Fruit fly (Drosophila melanogaster) whole organism, embryonic: ENCODE data around the gene Prosalpha6T.

Experiments
- Abd-B ChIP-seq: fragments of 200-800 bp; sonication (Bioruptor generic); optimal IDR thresholded peaks from 2 replicates; lab custom pipeline; 2018; ENCODE audit warnings: missing biosample characterization, mild to moderate bottlenecking, missing genetic modification characterization, moderate library complexity
- CG10959 ChIP-seq: fragments of 200-800 bp; sonication (Bioruptor generic); IDR thresholded peaks from 2 replicates; pipeline ENCODE4 v1.3.6; 2022; ENCODE audit warnings: missing biosample characterization, missing genetic modification characterization
- CG11085 ChIP-seq: fragments of 200-800 bp; sonication (Bioruptor generic); IDR thresholded peaks from 2 replicates; pipeline ENCODE4 v1.3.6; 2022; ENCODE audit warnings: missing biosample characterization, missing genetic modification characterization
- CG13123 ChIP-seq: fragments of 200-800 bp; sonication (Bioruptor generic); optimal IDR thresholded peaks from 2 replicates; lab custom pipeline; 2016; ENCODE audit warnings: missing biosample characterization, missing genetic modification characterization
- CG13775 ChIP-seq: fragments of 200-800 bp; sonication (Bioruptor generic); optimal IDR thresholded peaks from 3 replicates; lab custom pipeline; 2017; ENCODE audit warnings: missing biosample characterization, mild to moderate bottlenecking, missing genetic modification characterization
- CG14667 ChIP-seq: fragments of 200-800 bp; sonication (Bioruptor generic); IDR thresholded peaks from 2 replicates; pipeline ENCODE4 v1.3.6; 2022; ENCODE audit warnings: missing biosample characterization, missing genetic modification characterization
- CG14860 ChIP-seq: fragments of 200-800 bp; sonication (Bioruptor generic); IDR thresholded peaks from 3 replicates; pipeline ENCODE4 v1.3.6; 2022; ENCODE audit warnings: missing biosample characterization, missing genetic modification characterization; ENCODE audit not compliant: partially characterized antibody
- CG15011 ChIP-seq: fragments of 200-800 bp; sonication (Bioruptor generic); optimal IDR thresholded peaks from 3 replicates; lab custom pipeline; 2018; ENCODE audit warnings: missing biosample characterization, mild to moderate bottlenecking, missing genetic modification characterization
- CG15269 ChIP-seq: fragments of 200-800 bp; sonication (Bioruptor generic); optimal IDR thresholded peaks from 2 replicates; lab custom pipeline; 2018; ENCODE audit warnings: missing biosample characterization, mild to moderate bottlenecking, missing genetic modification characterization, moderate library complexity
- CG1602 ChIP-seq: fragments of 200-800 bp; sonication (Bioruptor generic); optimal IDR thresholded peaks from 3 replicates; lab custom pipeline; 2016; ENCODE audit warnings: missing biosample characterization, missing genetic modification characterization
- CG16813 ChIP-seq: fragments of 200-800 bp; sonication (Bioruptor generic); IDR thresholded peaks from 3 replicates; pipeline ENCODE4 v1.3.6; 2022; ENCODE audit warnings: missing biosample characterization, missing genetic modification characterization; ENCODE audit not compliant: partially characterized antibody
- CG17186 ChIP-seq: fragments of 200-800 bp; sonication (Bioruptor generic); optimal IDR thresholded peaks from 3 replicates; lab custom pipeline; 2017; ENCODE audit warnings: missing biosample characterization, missing genetic modification reagents, missing genetic modification characterization
- CG17361 ChIP-seq: fragments of 200-800 bp; sonication (Bioruptor generic); IDR thresholded peaks from 3 replicates; pipeline ENCODE4 v1.3.6; 2022; ENCODE audit warnings: missing biosample characterization, missing genetic modification characterization
- CG17612 ChIP-seq: fragments of 200-800 bp; sonication (Bioruptor generic); IDR thresholded peaks from 2 replicates; pipeline ENCODE4 v1.3.6; 2022; ENCODE audit warnings: missing biosample characterization, missing genetic modification characterization
- CG18262 ChIP-seq: fragments of 200-800 bp; optimal IDR thresholded peaks from 3 replicates; lab custom pipeline; 2019; ENCODE audit warnings: missing biosample characterization, mild to moderate bottlenecking, missing genetic modification characterization, moderate library complexity
- CG18619 ChIP-seq: fragments of 200-800 bp; sonication (Bioruptor generic); optimal IDR thresholded peaks from 3 replicates; lab custom pipeline; 2017; ENCODE audit warnings: missing biosample characterization, mild to moderate bottlenecking, missing genetic modification characterization
- CG2116 ChIP-seq: fragments of 200-800 bp; sonication (Bioruptor generic); optimal IDR thresholded peaks from 3 replicates; lab custom pipeline; 2018; ENCODE audit warnings: missing biosample characterization, mild to moderate bottlenecking, missing genetic modification characterization
- CG32772 ChIP-seq: fragments of 200-800 bp; sonication (Bioruptor generic); IDR thresholded peaks from 2 replicates; pipeline ENCODE4 v1.3.6; 2022; ENCODE audit warnings: missing biosample characterization, missing genetic modification characterization
- CG33213 ChIP-seq: fragments of 200-800 bp; sonication (Bioruptor generic); optimal IDR thresholded peaks from 3 replicates; lab custom pipeline; 2016; ENCODE audit warnings: missing biosample characterization, missing genetic modification characterization
- CG3847 ChIP-seq: fragments of 200-800 bp; sonication (Bioruptor generic); IDR thresholded peaks from 2 replicates; pipeline ENCODE4 v1.3.6; 2022; ENCODE audit warnings: missing biosample characterization, missing genetic modification characterization
- CG4360 ChIP-seq: fragments of 200-800 bp; sonication (Bioruptor generic); IDR thresholded peaks from 2 replicates; pipeline ENCODE4 v1.3.6; 2022; ENCODE audit warnings: missing biosample characterization, missing genetic modification characterization
- CG4820 ChIP-seq: fragments of 200-800 bp; sonication (Bioruptor generic); optimal IDR thresholded peaks from 3 replicates; lab custom pipeline; 2016; ENCODE audit warnings: missing biosample characterization, missing genetic modification characterization
- CG4854 ChIP-seq: fragments of 200-800 bp; sonication (Bioruptor generic); optimal IDR thresholded peaks from 2 replicates; lab custom pipeline; 2016; ENCODE audit warnings: missing biosample characterization, missing genetic modification characterization, inconsistent platforms
- CG5953 ChIP-seq: fragments of 200-800 bp; sonication (Bioruptor generic); IDR thresholded peaks from 2 replicates; pipeline ENCODE4 v1.3.6; 2022; ENCODE audit warnings: missing biosample characterization, missing genetic modification characterization
- CG8281 ChIP-seq: fragments of 200-800 bp; sonication (Bioruptor generic); optimal IDR thresholded peaks from 2 replicates; lab custom pipeline; 2018; ENCODE audit warnings: missing biosample characterization, mild to moderate bottlenecking, missing genetic modification characterization, moderate library complexity
- Chrac-16 ChIP-seq: fragments of 200-800 bp; sonication (Bioruptor generic); optimal IDR thresholded peaks from 3 replicates; lab custom pipeline; 2016; ENCODE audit warnings: missing biosample characterization, missing genetic modification characterization
- CkIIα-i1 ChIP-seq: fragments of 200-800 bp; sonication (Bioruptor generic); IDR thresholded peaks from 2 replicates; pipeline ENCODE4 v1.3.6; 2022; ENCODE audit warnings: missing biosample characterization, missing genetic modification characterization
- CoRest ChIP-seq: fragments of 200-800 bp; sonication (Bioruptor generic); optimal IDR thresholded peaks from 3 replicates; lab custom pipeline; 2018; ENCODE audit warnings: missing biosample characterization, mild to moderate bottlenecking, missing genetic modification characterization, moderate library complexity
- E2f2 ChIP-seq: fragments of 200-800 bp; sonication (Bioruptor generic); IDR thresholded peaks from 2 replicates; pipeline ENCODE4 v1.3.6; 2022; ENCODE audit warnings: missing biosample characterization, missing genetic modification characterization
- H15 ChIP-seq: fragments of 200-800 bp; sonication (Bioruptor generic); IDR thresholded peaks from 3 replicates; pipeline ENCODE4 v1.3.6; 2022; ENCODE audit warnings: missing biosample characterization, missing genetic modification characterization
- HLH3B ChIP-seq: fragments of 200-800 bp; sonication (Bioruptor generic); IDR thresholded peaks from 2 replicates; pipeline ENCODE4 v1.3.6; 2022; ENCODE audit warnings: missing biosample characterization, missing genetic modification characterization
- Hsf ChIP-seq: fragments of 200-800 bp; sonication (Bioruptor generic); optimal IDR thresholded peaks from 3 replicates; lab custom pipeline; 2016; ENCODE audit warnings: missing biosample characterization, missing genetic modification characterization
- Nf-YA ChIP-seq: fragments of 200-800 bp; sonication (Bioruptor generic); IDR thresholded peaks from 2 replicates; pipeline ENCODE4 v1.3.6; 2022; ENCODE audit warnings: missing biosample characterization, missing genetic modification characterization
- NfI ChIP-seq: fragments of 200-800 bp; sonication (Bioruptor generic); optimal IDR thresholded peaks from 3 replicates; lab custom pipeline; 2018; ENCODE audit warnings: missing biosample characterization, mild to moderate bottlenecking, missing genetic modification characterization, moderate library complexity
- PHDP ChIP-seq: fragments of 200-800 bp; sonication (Bioruptor generic); optimal IDR thresholded peaks from 3 replicates; lab custom pipeline; 2018; ENCODE audit warnings: missing biosample characterization, mild to moderate bottlenecking, missing genetic modification characterization, moderate library complexity
- Ravus ChIP-seq: fragments of 200-800 bp; sonication (Bioruptor generic); IDR thresholded peaks from 2 replicates; pipeline ENCODE4 v1.3.6; 2022; ENCODE audit warnings: missing biosample characterization, missing genetic modification characterization
- chm ChIP-seq: fragments of 200-800 bp; sonication (Bioruptor generic); IDR thresholded peaks from 2 replicates; pipeline ENCODE4 v1.3.6; 2022; ENCODE audit warnings: missing biosample characterization, missing genetic modification characterization
- chn ChIP-seq: fragments of 200-800 bp; sonication (Bioruptor generic); optimal IDR thresholded peaks from 2 replicates; lab custom pipeline; 2016; ENCODE audit warnings: missing biosample characterization, missing genetic modification characterization
- ci ChIP-seq: fragments of 200-800 bp; sonication (Bioruptor generic); IDR thresholded peaks from 3 replicates; pipeline ENCODE4 v1.3.6; 2022; ENCODE audit warnings: missing biosample characterization, missing genetic modification characterization
- dysf ChIP-seq: fragments of 200-800 bp; sonication (Bioruptor generic); IDR thresholded peaks from 3 replicates; pipeline ENCODE4 v1.3.6; 2022; ENCODE audit warnings: missing biosample characterization, missing genetic modification characterization
- fu2 ChIP-seq: fragments of 200-800 bp; sonication (Bioruptor generic); optimal IDR thresholded peaks from 2 replicates; lab custom pipeline; 2016; ENCODE audit warnings: missing biosample characterization, missing genetic modification characterization
- hb ChIP-seq: fragments of 200-800 bp; sonication (Bioruptor generic); IDR thresholded peaks from 3 replicates; pipeline ENCODE4 v1.3.6; 2022; ENCODE audit warnings: missing biosample characterization, missing genetic modification characterization; ENCODE audit not compliant: partially characterized antibody
- lola ChIP-seq, 3 experiments: fragments of >200 bp in 2 of 3; fragments of 200-800 bp in 1 of 3; sonication (Bioruptor generic) in 1 of 3; optimal IDR thresholded peaks; 2 replicates each; lab custom pipeline; 2017 to 2019; ENCODE audit warnings: missing biosample characterization in 3 of 3, missing genetic modification characterization in 3 of 3, mild to moderate bottlenecking in 1 of 3, moderate library complexity in 1 of 3
- luna ChIP-seq: fragments of 200-800 bp; sonication (Bioruptor generic); optimal IDR thresholded peaks from 2 replicates; lab custom pipeline; 2016; ENCODE audit warnings: missing biosample characterization, missing genetic modification characterization
- rib ChIP-seq: fragments of 200-800 bp; sonication (Bioruptor generic); IDR thresholded peaks from 2 replicates; pipeline ENCODE4 v1.3.6; 2022; ENCODE audit warnings: missing biosample characterization, missing genetic modification characterization
- run ChIP-seq: fragments of 200-800 bp; sonication (Bioruptor generic); optimal IDR thresholded peaks from 3 replicates; lab custom pipeline; 2018; ENCODE audit warnings: missing biosample characterization, mild to moderate bottlenecking, missing genetic modification characterization
- shn ChIP-seq: fragments of 200-800 bp; sonication (Bioruptor generic); optimal IDR thresholded peaks from 3 replicates; lab custom pipeline; 2016; ENCODE audit warnings: missing biosample characterization, missing genetic modification characterization
- ttk ChIP-seq: fragments of 200-800 bp; sonication (Bioruptor generic); IDR thresholded peaks from 2 replicates; pipeline ENCODE4 v2.1.2; 2022; ENCODE audit warnings: missing biosample characterization, missing genetic modification characterization
- tx ChIP-seq: fragments of 200-800 bp; sonication (Bioruptor generic); optimal IDR thresholded peaks from 2 replicates; lab custom pipeline; 2016; ENCODE audit warnings: missing biosample characterization, missing genetic modification characterization
- usp ChIP-seq: fragments of >200 bp; optimal IDR thresholded peaks from 2 replicates; lab custom pipeline; 2017; ENCODE audit warnings: missing biosample characterization, missing genetic modification characterization
- zfh2 ChIP-seq: fragments of 200-800 bp; sonication (Bioruptor generic); optimal IDR thresholded peaks from 2 replicates; lab custom pipeline; 2016; ENCODE audit warnings: missing biosample characterization, missing genetic modification characterization

The Prosalpha6T gene

dm6 chr2L:13222225-13222648, 9.6 kb upstream of the Prosalpha6T start, which contains the start of the genes Ski6 and CG16812:
Gene Ski6 (minus strand): TSS chr2L:13222429.
Gene CG16812 (plus strand): TSS chr2L:13222587.
- TF ChIP-seq CG17186 (GFP tag; lab: Kevin White, UChicago) = no peak
- TF ChIP-seq CG4360 (GFP tag; lab: Robert Waterston, UW) = no peak
- TF ChIP-seq CG8281 (tag; lab: Kevin White, UChicago) = no peak
- TF ChIP-seq zfh2 (GFP tag; lab: Kevin White, UChicago) = peak; percentile 15
- TF ChIP-seq CG15011 (GFP tag; lab: Kevin White, UChicago) = no peak
- peak; percentile 84 for TF ChIP-seq CG17361 (GFP tag; lab: Robert Waterston, UW)
- peak; percentile 81 for TF ChIP-seq CoRest (tag; lab: Kevin White, UChicago)
- no peak for TF ChIP-seq shn (GFP tag; lab: Kevin White, UChicago)
- TF ChIP-seq CG5953 (GFP tag; lab: Robert Waterston, UW) = no peak
- TF ChIP-seq lola (GFP tag; optimal IDR thresholded peaks at IDR 0.05; lab: Kevin White, UChicago) = peak in 1 of 3 experiments; percentile 71
- peak; percentile 83 for TF ChIP-seq CG15269 (tag; lab: Kevin White, UChicago)
- no peak for TF ChIP-seq CG4854
- peak; percentile 62 for TF ChIP-seq Hsf (GFP tag; lab: Kevin White, UChicago)
- TF ChIP-seq CG33213 (GFP tag; lab: Kevin White, UChicago) = peak; percentile 33
- no peak; the same call in 1 of the 2 replicates for TF ChIP-seq Ravus (GFP tag; lab: Robert Waterston, UW)
- TF ChIP-seq E2f2 = peak; percentile 58; the same call in 1 of the 2 replicates
- TF ChIP-seq CG14667 (GFP tag; lab: Robert Waterston, UW) = no peak; the same call in 1 of the 2 replicates
- no peak for TF ChIP-seq CG10959
- no peak for TF ChIP-seq chm (GFP tag; lab: Robert Waterston, UW)
- no peak for TF ChIP-seq luna (GFP tag; lab: Kevin White, UChicago)
- TF ChIP-seq CG1602 (GFP tag; lab: Kevin White, UChicago) = peak; percentile 60
- peak; percentile 45 for TF ChIP-seq run (tag; lab: Kevin White, UChicago)
- peak; percentile 69 for TF ChIP-seq CG3847 (GFP tag; lab: Robert Waterston, UW)
- no peak for TF ChIP-seq CkIIα-i1
- TF ChIP-seq CG4820 (GFP tag; lab: Kevin White, UChicago) = peak; percentile 53
- no peak for TF ChIP-seq PHDP (tag; lab: Kevin White, UChicago)
- peak; percentile 56 for TF ChIP-seq CG32772 (GFP tag; lab: Robert Waterston, UW)
- peak; percentile 63; the same call in 2 of the 3 replicates for TF ChIP-seq CG16813
- 0 out of 2 replicates have a peak, but pooled peaks have one; percentile 4 for TF ChIP-seq Nf-YA
- TF ChIP-seq CG13775 = peak; percentile 65
- TF ChIP-seq ttk = no peak; the same call in 1 of the 2 replicates
- TF ChIP-seq CG17612 (GFP tag; lab: Robert Waterston, UW) = no peak
- peak; percentile 78 for TF ChIP-seq Chrac-16 (GFP tag; lab: Kevin White, UChicago)
- TF ChIP-seq H15 (GFP tag; lab: Robert Waterston, UW) = peak; percentile 42; the same call in 1 of the 3 replicates
- no peak for TF ChIP-seq CG18619 (GFP tag; lab: Kevin White, UChicago)
- 0 out of 2 replicates have a peak, but pooled peaks have one; percentile 26 for TF ChIP-seq CG11085 (GFP tag; lab: Robert Waterston, UW)
- no peak for TF ChIP-seq hb (GFP tag; lab: Robert Waterston, UW)
- peak; percentile 50 for TF ChIP-seq Abd-B (GFP tag; lab: Kevin White, UChicago)
- peak; percentile 76 for TF ChIP-seq CG18262
- no peak for TF ChIP-seq usp (GFP tag; lab: Kevin White, UChicago)
- peak; percentile 35 for TF ChIP-seq chn (GFP tag; lab: Kevin White, UChicago)
- TF ChIP-seq NfI (GFP tag; lab: Kevin White, UChicago) = peak; percentile 58
- no peak for TF ChIP-seq rib (GFP tag; lab: Robert Waterston, UW)
- TF ChIP-seq CG13123 = peak; percentile 67
- no peak for TF ChIP-seq CG14860
- peak; percentile 60; the same call in 2 of the 3 replicates for TF ChIP-seq dysf (GFP tag; lab: Robert Waterston, UW)
- TF ChIP-seq HLH3B (GFP tag; lab: Robert Waterston, UW) = peak; percentile 64
- no peak for TF ChIP-seq fu2 (GFP tag; lab: Kevin White, UChicago)
- TF ChIP-seq tx (GFP tag; lab: Kevin White, UChicago) = no peak
- TF ChIP-seq ci (GFP tag; lab: Robert Waterston, UW) = 0 out of 3 replicates have a peak, but pooled peaks have one; percentile 20
- TF ChIP-seq CG2116 = peak; percentile 65
